Worm (Caenorhabditis elegans) whole organism, late embryonic: ENCODE results near the gene dcap-1.

ENCODE experiments used
- T23F11.4 ChIP-seq: fragments of 200-800 bp; sonication (Bioruptor generic); optimal IDR thresholded peaks from 2 replicates; lab custom pipeline; 2018; ENCODE audit warnings: mild to moderate bottlenecking, missing genetic modification characterization, missing compliant biosample characterization
- elt-2 ChIP-seq: sonication (generic microtip); optimal IDR thresholded peaks from 2 replicates; lab custom pipeline; 2016; ENCODE audit warnings: missing genetic modification reagents, missing genetic modification characterization, missing compliant biosample characterization
- lim-6 ChIP-seq: sonication (generic microtip); optimal IDR thresholded peaks from 2 replicates; lab custom pipeline; 2016; ENCODE audit warnings: missing genetic modification characterization, missing compliant biosample characterization
- lin-11 ChIP-seq: fragments of 200-800 bp; sonication (Bioruptor generic); optimal IDR thresholded peaks from 2 replicates; lab custom pipeline; 2018; ENCODE audit warnings: mild to moderate bottlenecking, missing genetic modification characterization, missing compliant biosample characterization
- odd-2 ChIP-seq: sonication (generic microtip); optimal IDR thresholded peaks from 2 replicates; lab custom pipeline; 2017; ENCODE audit warnings: antibody characterized with exemption, mild to moderate bottlenecking, missing genetic modification characterization, missing compliant biosample characterization
- pha-4 ChIP-seq: fragments of 150-350 bp; optimal IDR thresholded peaks from 2 replicates; lab custom pipeline; 2018; ENCODE audit warnings: missing biosample characterization, missing genetic modification reagents, missing genetic modification characterization
- ref-2 ChIP-seq: sonication (generic microtip); optimal IDR thresholded peaks from 2 replicates; lab custom pipeline; 2016; ENCODE audit warnings: missing genetic modification characterization, missing compliant biosample characterization
- ttx-3 ChIP-seq: sonication (generic microtip); optimal IDR thresholded peaks from 2 replicates; lab custom pipeline; 2016; ENCODE audit warnings: missing genetic modification reagents, missing genetic modification characterization, missing compliant biosample characterization
- unc-86 ChIP-seq: sonication (generic microtip); optimal IDR thresholded peaks from 2 replicates; lab custom pipeline; 2016; ENCODE audit warnings: missing genetic modification characterization, missing compliant biosample characterization

- no peak for TF ChIP-seq lim-6
- no peak for TF ChIP-seq elt-2 (tag; lab: Kevin White, UChicago)
- no peak for TF ChIP-seq ttx-3
- no peak for TF ChIP-seq lin-11 (tag; lab: Kevin White, UChicago)
- no peak for TF ChIP-seq T23F11.4 (GFP tag; lab: Kevin White, UChicago)
- TF ChIP-seq unc-86, result no peak
- TF ChIP-seq odd-2, result no peak
- TF ChIP-seq pha-4 (tag; lab: Kevin White, UChicago), result no peak
- no peak for TF ChIP-seq ref-2 (tag; lab: Kevin White, UChicago)
Observed at ce11 chrIV:1011776-1012175, 42.8 kb downstream of the dcap-1 start.
